Worm (Caenorhabditis elegans) whole organism, mixed stage, embryonic: ENCODE measurements around the gene C13A10.2.

ENCODE experiments used
- M03D4.4 ChIP-seq: sonication (generic microtip); optimal IDR thresholded peaks from 2 replicates; lab custom pipeline; 2017; ENCODE audit warnings: mild to moderate bottlenecking, missing genetic modification characterization, missing compliant biosample characterization
- bed-3 ChIP-seq: fragments of 200-800 bp; sonication (Bioruptor generic); optimal IDR thresholded peaks from 3 replicates; lab custom pipeline; 2018; ENCODE audit warnings: mild to moderate bottlenecking, missing genetic modification characterization, moderate library complexity, missing compliant biosample characterization
- blmp-1 ChIP-seq: fragments of 150-350 bp; optimal IDR thresholded peaks from 2 replicates; lab custom pipeline; 2014; ENCODE audit warnings: missing biosample characterization, missing genetic modification characterization
- ces-1 ChIP-seq: fragments of 150-350 bp; optimal IDR thresholded peaks from 2 replicates; lab custom pipeline; 2014; ENCODE audit warnings: missing biosample characterization, missing genetic modification reagents, missing genetic modification characterization
- hlh-1 ChIP-seq: fragments of 150-350 bp; optimal IDR thresholded peaks from 2 replicates; lab custom pipeline; 2014; ENCODE audit warnings: missing biosample characterization, missing genetic modification reagents, missing genetic modification characterization
- lin-13 ChIP-seq: fragments of 150-350 bp; optimal IDR thresholded peaks from 2 replicates; lab custom pipeline; 2014; ENCODE audit warnings: missing biosample characterization, missing genetic modification characterization
- lin-32 ChIP-seq: fragments of 200-800 bp; sonication (Bioruptor generic); optimal IDR thresholded peaks from 2 replicates; lab custom pipeline; 2018; ENCODE audit warnings: mild to moderate bottlenecking, missing genetic modification characterization, missing compliant biosample characterization
- lsy-2 ChIP-seq: fragments of 150-350 bp; optimal IDR thresholded peaks from 2 replicates; lab custom pipeline; 2014; ENCODE audit warnings: missing biosample characterization, missing genetic modification characterization
- mab-5 ChIP-seq: fragments of 150-350 bp; optimal IDR thresholded peaks from 2 replicates; lab custom pipeline; 2014; ENCODE audit warnings: missing biosample characterization, missing genetic modification characterization
- nhr-2 ChIP-seq: fragments of 150-350 bp; optimal IDR thresholded peaks from 2 replicates; lab custom pipeline; 2014; ENCODE audit warnings: missing biosample characterization, missing genetic modification characterization
- nhr-237 ChIP-seq: fragments of 150-350 bp; optimal IDR thresholded peaks from 2 replicates; lab custom pipeline; 2014; ENCODE audit warnings: missing biosample characterization, missing genetic modification characterization
- nhr-76 ChIP-seq: sonication (generic microtip); optimal IDR thresholded peaks from 2 replicates; lab custom pipeline; 2017; ENCODE audit warnings: missing biosample characterization, missing genetic modification characterization
- sem-2 ChIP-seq: fragments of 200-800 bp; sonication (Bioruptor generic); optimal IDR thresholded peaks from 2 replicates; lab custom pipeline; 2018; ENCODE audit warnings: mild to moderate bottlenecking, missing genetic modification characterization, missing compliant biosample characterization
- snpc-4 ChIP-seq: fragments of 150-350 bp; optimal IDR thresholded peaks from 2 replicates; lab custom pipeline; 2014; ENCODE audit warnings: missing biosample characterization, missing genetic modification characterization
- sptf-1 ChIP-seq: sonication (generic microtip); optimal IDR thresholded peaks from 2 replicates; lab custom pipeline; 2017; ENCODE audit warnings: mild to moderate bottlenecking, missing genetic modification characterization, moderate library complexity, missing compliant biosample characterization
- unc-120 ChIP-seq: sonication (generic microtip); optimal IDR thresholded peaks from 2 replicates; lab custom pipeline; 2017; ENCODE audit warnings: missing genetic modification characterization, missing compliant biosample characterization; ENCODE audit not compliant: poor library complexity, severe bottlenecking
- ztf-11 ChIP-seq: fragments of 150-350 bp; optimal IDR thresholded peaks from 2 replicates; lab custom pipeline; 2014; ENCODE audit warnings: missing biosample characterization, missing genetic modification characterization

Gene C13A10.2

DNA sequence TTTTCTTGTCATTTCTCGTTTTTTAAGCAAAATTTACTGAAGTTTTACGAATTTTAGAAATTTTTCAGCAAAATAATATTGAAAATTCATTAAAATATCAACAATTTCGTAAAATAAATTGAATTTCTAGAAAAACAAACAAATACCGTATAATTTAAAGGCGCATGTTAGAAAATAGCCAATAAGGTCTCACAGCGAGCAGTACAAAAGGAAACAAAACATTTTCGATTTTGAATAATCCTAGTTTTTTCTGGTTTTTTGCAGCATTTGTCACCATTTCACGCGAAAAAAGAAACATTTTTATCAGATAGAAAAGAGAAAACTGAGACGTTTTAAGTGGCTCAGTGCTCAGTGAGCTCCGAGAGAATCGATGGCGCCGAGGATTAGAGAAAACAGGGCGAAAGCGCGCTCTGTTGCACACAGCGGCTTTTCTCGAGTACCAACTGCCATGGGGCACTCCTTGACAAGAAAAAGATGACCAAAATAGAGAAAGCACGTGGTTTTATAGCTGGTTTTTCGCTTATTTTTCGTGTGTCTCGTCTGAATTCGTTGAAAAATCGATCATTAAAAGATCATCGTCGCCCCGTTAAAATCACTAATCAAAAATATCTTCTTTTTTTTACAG lies 47.8 kb downstream of the C13A10.2 start, which contains the start of the genes alh-6 and fcho-1:
Gene alh-6, minus strand, starts transcription at position 242 of the 625 bp plus-strand sequence.
Gene fcho-1, plus strand, starts transcription at position 624 of the 625 bp plus-strand sequence.
- TF ChIP-seq hlh-1 (tag; lab: Kevin White, UChicago): no peak
- TF ChIP-seq snpc-4 (tag; lab: Kevin White, UChicago): no peak
- TF ChIP-seq ces-1 (GFP tag; lab: Kevin White, UChicago): peak; percentile 4
- TF ChIP-seq blmp-1 (tag; lab: Kevin White, UChicago): no peak
- no peak for TF ChIP-seq bed-3 (GFP tag; lab: Kevin White, UChicago)
- TF ChIP-seq lsy-2 (tag; lab: Kevin White, UChicago): no peak
- TF ChIP-seq unc-120 (tag; lab: Kevin White, UChicago): peak; percentile 39
- TF ChIP-seq lin-13 (tag; lab: Kevin White, UChicago): no peak
- no peak for TF ChIP-seq nhr-237 (tag; lab: Kevin White, UChicago)
- no peak for TF ChIP-seq nhr-76 (tag; lab: Kevin White, UChicago)
- TF ChIP-seq sptf-1 (tag; lab: Kevin White, UChicago): peak; percentile 40
- TF ChIP-seq ztf-11 (tag; lab: Kevin White, UChicago): no peak
- no peak for TF ChIP-seq nhr-2 (tag; lab: Kevin White, UChicago)
- no peak for TF ChIP-seq sem-2 (GFP tag; lab: Kevin White, UChicago)
- TF ChIP-seq M03D4.4: no peak
- TF ChIP-seq lin-32 (GFP tag; lab: Kevin White, UChicago): no peak
- no peak for TF ChIP-seq mab-5 (tag; lab: Kevin White, UChicago)
